Fruit fly (Drosophila melanogaster) whole organism, embryonic: ENCODE results near the gene rols.
A peak's percentile ranks its signal among the peaks of the same experiment; 100 is the strongest.

Experiments
- Abd-B ChIP-seq: fragments of 200-800 bp; sonication (Bioruptor generic); optimal IDR thresholded peaks from 2 replicates; lab custom pipeline; 2018; ENCODE audit warnings: missing biosample characterization, mild to moderate bottlenecking, missing genetic modification characterization, moderate library complexity
- Ada2b ChIP-seq: fragments of 200-800 bp; sonication (Bioruptor generic); IDR thresholded peaks from 2 replicates; pipeline ENCODE4 v1.3.6; 2022; ENCODE audit warnings: missing biosample characterization, missing genetic modification characterization
- B-H1 ChIP-seq: fragments of 200-800 bp; sonication (Bioruptor generic); IDR thresholded peaks from 3 replicates; pipeline ENCODE4 v1.3.6; 2022; ENCODE audit warnings: missing biosample characterization, missing genetic modification characterization
- CG10267 ChIP-seq: fragments of 200-800 bp; sonication (Bioruptor generic); optimal IDR thresholded peaks from 2 replicates; lab custom pipeline; 2018; ENCODE audit warnings: missing biosample characterization, mild to moderate bottlenecking, missing genetic modification characterization, moderate library complexity
- CG10274 ChIP-seq: fragments of 200-800 bp; sonication (Bioruptor generic); optimal IDR thresholded peaks from 3 replicates; lab custom pipeline; 2017; ENCODE audit warnings: missing biosample characterization, mild to moderate bottlenecking, missing genetic modification characterization
- CG11695 ChIP-seq: fragments of 200-800 bp; sonication (Bioruptor generic); IDR thresholded peaks from 3 replicates; pipeline ENCODE4 v1.3.6; 2022; ENCODE audit warnings: missing biosample characterization, missing genetic modification characterization
- CG12155 ChIP-seq: fragments of 200-800 bp; sonication (Bioruptor generic); optimal IDR thresholded peaks from 3 replicates; lab custom pipeline; 2016; ENCODE audit warnings: missing biosample characterization, missing genetic modification characterization
- CG15601 ChIP-seq: fragments of 200-800 bp; sonication (Bioruptor generic); optimal IDR thresholded peaks from 3 replicates; lab custom pipeline; 2019; ENCODE audit warnings: missing biosample characterization, mild to moderate bottlenecking, missing genetic modification characterization, moderate library complexity
- CG16863 ChIP-seq: fragments of 200-800 bp; sonication (Bioruptor generic); optimal IDR thresholded peaks from 3 replicates; lab custom pipeline; 2016; ENCODE audit warnings: missing biosample characterization, missing genetic modification characterization
- CG18476 ChIP-seq: fragments of 200-800 bp; sonication (Bioruptor generic); optimal IDR thresholded peaks from 2 replicates; lab custom pipeline; 2016; ENCODE audit warnings: missing biosample characterization, mild to moderate bottlenecking, missing genetic modification characterization
- CG2202 ChIP-seq: fragments of 200-800 bp; sonication (Bioruptor generic); optimal IDR thresholded peaks from 2 replicates; lab custom pipeline; 2018; ENCODE audit warnings: missing biosample characterization, mild to moderate bottlenecking, missing genetic modification characterization
- CG30020 ChIP-seq: fragments of 200-800 bp; optimal IDR thresholded peaks from 2 replicates; lab custom pipeline; 2019; ENCODE audit warnings: missing biosample characterization, mild to moderate bottlenecking, missing genetic modification characterization, moderate library complexity
- CG31388 ChIP-seq: fragments of 200-800 bp; sonication (Bioruptor generic); optimal IDR thresholded peaks from 2 replicates; lab custom pipeline; 2016; ENCODE audit warnings: missing biosample characterization, missing genetic modification characterization
- CG33557 ChIP-seq: fragments of 200-800 bp; sonication (Bioruptor generic); optimal IDR thresholded peaks from 2 replicates; lab custom pipeline; 2019; ENCODE audit warnings: missing biosample characterization, mild to moderate bottlenecking, missing genetic modification characterization, moderate library complexity
- CG4820 ChIP-seq: fragments of 200-800 bp; sonication (Bioruptor generic); optimal IDR thresholded peaks from 3 replicates; lab custom pipeline; 2016; ENCODE audit warnings: missing biosample characterization, missing genetic modification characterization
- CG5245 ChIP-seq: fragments of 200-800 bp; sonication (Bioruptor generic); optimal IDR thresholded peaks from 3 replicates; lab custom pipeline; 2016; ENCODE audit warnings: missing biosample characterization, missing genetic modification characterization
- D ChIP-seq, 2 experiments: fragments of 200-800 bp in 1 of 2; fragments of >200 bp in 1 of 2; sonication (Bioruptor generic) in 1 of 2; optimal IDR thresholded peaks; 2 replicates in 1 of 2; 3 replicates in 1 of 2; lab custom pipeline; 2017; ENCODE audit warnings: mild to moderate bottlenecking in 1 of 2, missing biosample characterization in 1 of 2, missing genetic modification characterization in 1 of 2, missing genetic modification reagents in 1 of 2
- HLH54F ChIP-seq: fragments of 200-800 bp; sonication (Bioruptor generic); optimal IDR thresholded peaks from 3 replicates; lab custom pipeline; 2016; ENCODE audit warnings: missing biosample characterization, missing genetic modification characterization
- Oli ChIP-seq: fragments of 200-800 bp; sonication (Bioruptor generic); optimal IDR thresholded peaks from 2 replicates; lab custom pipeline; 2018; ENCODE audit warnings: missing biosample characterization, mild to moderate bottlenecking, missing genetic modification characterization, moderate library complexity
- Ptx1 ChIP-seq: fragments of 200-800 bp; sonication (Bioruptor generic); IDR thresholded peaks from 2 replicates; pipeline ENCODE4 v1.3.6; 2022; ENCODE audit warnings: missing biosample characterization, missing genetic modification characterization
- Rfx ChIP-seq: fragments of 200-800 bp; sonication (Bioruptor generic); IDR thresholded peaks from 2 replicates; pipeline ENCODE4 v1.3.6; 2022; ENCODE audit warnings: missing biosample characterization, missing genetic modification characterization
- Ssrp ChIP-seq: fragments of 200-800 bp; sonication (Bioruptor generic); optimal IDR thresholded peaks from 2 replicates; lab custom pipeline; 2018; ENCODE audit warnings: missing biosample characterization, mild to moderate bottlenecking, missing genetic modification characterization, moderate library complexity
- ap ChIP-seq: fragments of 200-800 bp; sonication (Bioruptor generic); IDR thresholded peaks from 2 replicates; pipeline ENCODE4 v1.3.6; 2022; ENCODE audit warnings: missing biosample characterization, missing genetic modification characterization
- bcd ChIP-seq: fragments of 200-800 bp; sonication (Bioruptor generic); optimal IDR thresholded peaks from 2 replicates; lab custom pipeline; 2017; ENCODE audit warnings: missing biosample characterization, mild to moderate bottlenecking, missing genetic modification characterization
- caup ChIP-seq: fragments of 200-800 bp; sonication (Bioruptor generic); optimal IDR thresholded peaks from 3 replicates; lab custom pipeline; 2017; ENCODE audit warnings: missing biosample characterization, mild to moderate bottlenecking, missing genetic modification characterization, moderate library complexity; ENCODE audit not compliant: severe bottlenecking
- chif ChIP-seq, 2 experiments: fragments of 200-800 bp; sonication (Bioruptor generic); optimal IDR thresholded peaks; 3 replicates each; lab custom pipeline; 2016; ENCODE audit warnings: missing biosample characterization in 2 of 2, missing genetic modification characterization in 2 of 2
- ci ChIP-seq: fragments of 200-800 bp; sonication (Bioruptor generic); IDR thresholded peaks from 3 replicates; pipeline ENCODE4 v1.3.6; 2022; ENCODE audit warnings: missing biosample characterization, missing genetic modification characterization
- cwo ChIP-seq: fragments of 200-800 bp; sonication (Bioruptor generic); optimal IDR thresholded peaks from 3 replicates; lab custom pipeline; 2017; ENCODE audit warnings: missing biosample characterization, missing genetic modification characterization, mild to moderate bottlenecking, moderate library complexity, missing genetic modification reagents
- hbn ChIP-seq: fragments of 200-800 bp; sonication (Bioruptor generic); IDR thresholded peaks from 2 replicates; pipeline ENCODE4 v1.3.6; 2022; ENCODE audit warnings: missing biosample characterization, missing genetic modification characterization; ENCODE audit not compliant: partially characterized antibody
- kay ChIP-seq: fragments of 200-800 bp; sonication (Bioruptor generic); optimal IDR thresholded peaks from 2 replicates; lab custom pipeline; 2016; ENCODE audit warnings: missing biosample characterization, missing genetic modification characterization
- klu ChIP-seq: fragments of 200-800 bp; sonication (Bioruptor generic); IDR thresholded peaks from 2 replicates; pipeline ENCODE4 v1.3.6; 2022; ENCODE audit warnings: missing biosample characterization, missing genetic modification characterization
- kni ChIP-seq: fragments of 200-800 bp; sonication (Bioruptor generic); optimal IDR thresholded peaks from 3 replicates; lab custom pipeline; 2017; ENCODE audit warnings: mild to moderate bottlenecking, missing biosample characterization, missing genetic modification reagents, missing genetic modification characterization
- otp ChIP-seq: fragments of 200-800 bp; sonication (Bioruptor generic); IDR thresholded peaks from 3 replicates; pipeline ENCODE4, ENCODE4 v1.3.6; 2022; ENCODE audit warnings: missing biosample characterization, missing genetic modification characterization
- peb ChIP-seq: fragments of 200-800 bp; sonication (Bioruptor generic); IDR thresholded peaks from 2 replicates; pipeline ENCODE4 v1.3.6; 2022; ENCODE audit warnings: missing biosample characterization, missing genetic modification characterization
- phol ChIP-seq: fragments of 200-800 bp; sonication (Bioruptor generic); optimal IDR thresholded peaks from 3 replicates; lab custom pipeline; 2018; ENCODE audit warnings: missing biosample characterization, mild to moderate bottlenecking, missing genetic modification characterization, moderate library complexity
- pros ChIP-seq: fragments of 200-800 bp; sonication (Bioruptor generic); optimal IDR thresholded peaks from 3 replicates; lab custom pipeline; 2019; ENCODE audit warnings: missing biosample characterization, mild to moderate bottlenecking, missing genetic modification characterization, moderate library complexity
- ranshi ChIP-seq: fragments of 200-800 bp; sonication (Bioruptor generic); IDR thresholded peaks from 2 replicates; pipeline ENCODE4 v1.3.6; 2022; ENCODE audit warnings: missing biosample characterization, missing genetic modification characterization
- sens ChIP-seq: fragments of 200-800 bp; sonication (Bioruptor generic); peaks from one replicate; lab custom pipeline; 2016; ENCODE audit warnings: missing biosample characterization, missing genetic modification characterization
- sim ChIP-seq: fragments of 200-800 bp; sonication (Bioruptor generic); IDR thresholded peaks from 2 replicates; pipeline ENCODE4 v1.3.6; 2022; ENCODE audit warnings: missing biosample characterization, missing genetic modification characterization
- slp2 ChIP-seq: fragments of 200-800 bp; sonication (Bioruptor generic); optimal IDR thresholded peaks from 2 replicates; lab custom pipeline; 2016; ENCODE audit warnings: missing biosample characterization, missing genetic modification characterization
- so ChIP-seq: fragments of 200-800 bp; sonication (Bioruptor generic); IDR thresholded peaks from 3 replicates; pipeline ENCODE4 v1.3.6; 2022; ENCODE audit warnings: missing biosample characterization, missing genetic modification characterization
- sob ChIP-seq: fragments of 200-800 bp; sonication (Bioruptor generic); IDR thresholded peaks from 2 replicates; pipeline ENCODE4 v1.3.6; 2022; ENCODE audit warnings: missing biosample characterization, missing genetic modification characterization
- sr ChIP-seq: fragments of 200-800 bp; sonication (Bioruptor generic); IDR thresholded peaks from 3 replicates; pipeline ENCODE4 v1.3.6; 2022; ENCODE audit warnings: missing biosample characterization, missing genetic modification characterization
- ssp ChIP-seq: fragments of 200-800 bp; sonication (Bioruptor generic); IDR thresholded peaks from 2 replicates; pipeline ENCODE4 v1.3.6; 2022; ENCODE audit warnings: missing biosample characterization, missing genetic modification characterization
- tin ChIP-seq: fragments of 200-800 bp; sonication (Bioruptor generic); optimal IDR thresholded peaks from 3 replicates; lab custom pipeline; 2016; ENCODE audit warnings: missing biosample characterization, missing genetic modification characterization
- ttk ChIP-seq: fragments of 200-800 bp; sonication (Bioruptor generic); IDR thresholded peaks from 2 replicates; pipeline ENCODE4 v2.1.2; 2022; ENCODE audit warnings: missing biosample characterization, missing genetic modification characterization
- vfl ChIP-seq: fragments of 200-800 bp; sonication (Bioruptor generic); optimal IDR thresholded peaks from 2 replicates; lab custom pipeline; 2016; ENCODE audit warnings: missing biosample characterization, missing genetic modification characterization
- zf30C ChIP-seq: fragments of 200-800 bp; sonication (Bioruptor generic); optimal IDR thresholded peaks from 3 replicates; lab custom pipeline; 2018; ENCODE audit warnings: missing biosample characterization, mild to moderate bottlenecking, missing genetic modification characterization
- zfh1 ChIP-seq: fragments of 200-800 bp; sonication (Bioruptor generic); IDR thresholded peaks from 3 replicates; pipeline ENCODE4 v1.3.6; 2022; ENCODE audit warnings: missing biosample characterization, missing genetic modification characterization

Gene rols

dm6 chr3L:12037449-12038163, 27.1 kb downstream of the rols start (continued):
- TF ChIP-seq CG30020 (no peak), phol (peak; percentile 73), peb (GFP tag; lab: Robert Waterston, UW) (0 out of 2 replicates have a peak, but pooled peaks have one; percentile 23), sens (GFP tag; lab: Kevin White, UChicago) (peak; percentile 94), caup (GFP tag; lab: Kevin White, UChicago) (no peak), CG2202 (tag; lab: Kevin White, UChicago) (peak; percentile 9), sim (GFP tag; lab: Robert Waterston, UW) (peak; percentile 38; the same call in 1 of the 2 replicates), CG18476 (peak; percentile 45), sr (GFP tag; lab: Robert Waterston, UW) (peak; percentile 81; the same call in 2 of the 3 replicates), bcd (GFP tag; lab: Kevin White, UChicago) (peak; percentile 38), kay (no peak), CG5245 (GFP tag; lab: Kevin White, UChicago) (no peak), vfl (GFP tag; lab: Kevin White, UChicago) (no peak), Ssrp (tag; lab: Kevin White, UChicago) (peak; percentile 15), kni (GFP tag; lab: Kevin White, UChicago) (no peak), pros (GFP tag; lab: Kevin White, UChicago) (no peak), CG10267 (tag; lab: Kevin White, UChicago) (peak; percentile 73), CG10274 (GFP tag; lab: Kevin White, UChicago) (no peak), zfh1 (GFP tag; lab: Robert Waterston, UW) (peak; percentile 79), ranshi (GFP tag; lab: Robert Waterston, UW) (peak; percentile 59; the same call in 1 of the 2 replicates), Ptx1 (GFP tag; lab: Robert Waterston, UW) (peak; percentile 60), tin (GFP tag; lab: Kevin White, UChicago) (peak; percentile 74), CG15601 (peak; percentile 19), so (GFP tag; lab: Robert Waterston, UW) (peak; percentile 42; the same call in 2 of the 3 replicates), klu (peak; percentile 43; the same call in 1 of the 2 replicates), CG33557 (peak; percentile 27), ttk (GFP tag; lab: Robert Waterston, UW) (peak; percentile 31), Rfx (GFP tag; lab: Robert Waterston, UW) (peak; percentile 52; the same call in 1 of the 2 replicates), ssp (GFP tag; lab: Robert Waterston, UW) (peak; percentile 51), HLH54F (GFP tag; lab: Kevin White, UChicago) (no peak), D (optimal IDR thresholded peaks at IDR 0.05; lab: Kevin White, UChicago) (no peak), D (GFP tag; optimal IDR thresholded peaks at IDR 0.05; lab: Kevin White, UChicago) (peak; percentile 50), hbn (no peak), Oli (tag; lab: Kevin White, UChicago) (peak; percentile 45), sob (GFP tag; lab: Robert Waterston, UW) (peak; percentile 73), CG31388 (GFP tag; lab: Kevin White, UChicago) (peak; percentile 9), CG12155 (GFP tag; lab: Kevin White, UChicago) (no peak), ci (peak; percentile 66; the same call in 1 of the 3 replicates), CG4820 (GFP tag; lab: Kevin White, UChicago) (peak; percentile 79), otp (0 out of 3 replicates have a peak, but pooled peaks have one; percentile 27), cwo (GFP tag; lab: Kevin White, UChicago) (peak; percentile 58), B-H1 (GFP tag; lab: Robert Waterston, UW) (peak; percentile 24; the same call in 1 of the 3 replicates), Abd-B (GFP tag; lab: Kevin White, UChicago) (peak; percentile 31), Ada2b (GFP tag; lab: Robert Waterston, UW) (peak; percentile 62), CG16863 (GFP tag; lab: Kevin White, UChicago) (peak; percentile 20), ap (GFP tag; lab: Robert Waterston, UW) (0 out of 2 replicates have a peak, but pooled peaks have one; percentile 35), CG11695 (peak; percentile 66), chif (GFP tag; optimal IDR thresholded peaks at IDR 0.05; lab: Kevin White, UChicago) (peak; percentile 18 to 46), zf30C (peak; percentile 3), slp2 (GFP tag; lab: Kevin White, UChicago) (no peak)
